Fruit fly (Drosophila melanogaster) whole organism, pupa: ENCODE results near the gene CG12983.

ENCODE experiments used
- CG10348 ChIP-seq: fragments of 200-800 bp; sonication (Bioruptor generic); IDR thresholded peaks from 2 replicates; pipeline ENCODE4 v1.3.6; 2022; ENCODE audit warnings: missing biosample characterization, missing genetic modification characterization
- CG12605 ChIP-seq: fragments of 200-800 bp; sonication (Bioruptor generic); IDR thresholded peaks from 2 replicates; pipeline ENCODE4 v1.3.6; 2022; ENCODE audit warnings: missing biosample characterization, missing genetic modification characterization
- CG32121 ChIP-seq: fragments of 200-800 bp; sonication (Bioruptor generic); IDR thresholded peaks from 2 replicates; pipeline ENCODE4 v1.3.6; 2022; ENCODE audit warnings: missing biosample characterization, missing genetic modification characterization
- CG4496 ChIP-seq: fragments of 200-800 bp; sonication (Bioruptor generic); IDR thresholded peaks from 3 replicates; pipeline ENCODE4 v1.3.6; 2022; ENCODE audit warnings: missing biosample characterization, missing genetic modification characterization
- CG8159 ChIP-seq: fragments of 200-800 bp; sonication (Bioruptor generic); optimal IDR thresholded peaks from 3 replicates; lab custom pipeline; 2018; ENCODE audit warnings: missing biosample characterization, mild to moderate bottlenecking, missing genetic modification characterization, moderate library complexity
- CG8301 ChIP-seq: fragments of 200-800 bp; sonication (Bioruptor generic); optimal IDR thresholded peaks from 2 replicates; lab custom pipeline; 2018; ENCODE audit warnings: missing biosample characterization, mild to moderate bottlenecking, missing genetic modification characterization
- CG9948 ChIP-seq: fragments of 200-800 bp; sonication (Bioruptor generic); optimal IDR thresholded peaks from 2 replicates; lab custom pipeline; 2018; ENCODE audit warnings: missing biosample characterization, mild to moderate bottlenecking, missing genetic modification characterization, moderate library complexity
- D1 ChIP-seq: fragments of 200-800 bp; sonication (Bioruptor generic); optimal IDR thresholded peaks from 2 replicates; lab custom pipeline; 2018; ENCODE audit warnings: missing biosample characterization, mild to moderate bottlenecking, missing genetic modification characterization, moderate library complexity
- EcR ChIP-seq: fragments of 200-800 bp; sonication (Bioruptor generic); optimal IDR thresholded peaks from 3 replicates; lab custom pipeline; 2019; ENCODE audit warnings: missing biosample characterization, missing genetic modification characterization, mild to moderate bottlenecking, moderate library complexity, missing genetic modification reagents
- Pif1B ChIP-seq: fragments of 200-800 bp; sonication (Bioruptor generic); optimal IDR thresholded peaks from 3 replicates; lab custom pipeline; 2016; ENCODE audit warnings: missing biosample characterization, missing genetic modification characterization
- Snoo ChIP-seq: fragments of 200-800 bp; sonication (Bioruptor generic); optimal IDR thresholded peaks from 3 replicates; lab custom pipeline; 2017; ENCODE audit warnings: missing biosample characterization, mild to moderate bottlenecking, missing genetic modification characterization, inconsistent platforms
- gl ChIP-seq: fragments of 200-800 bp; sonication (Bioruptor generic); optimal IDR thresholded peaks from 2 replicates; lab custom pipeline; 2018; ENCODE audit warnings: missing biosample characterization, mild to moderate bottlenecking, missing genetic modification characterization
- rn ChIP-seq: fragments of 200-800 bp; sonication (Bioruptor generic); IDR thresholded peaks from 2 replicates; pipeline ENCODE4 v1.3.6; 2022; ENCODE audit warnings: missing biosample characterization, missing genetic modification characterization

DNA sequence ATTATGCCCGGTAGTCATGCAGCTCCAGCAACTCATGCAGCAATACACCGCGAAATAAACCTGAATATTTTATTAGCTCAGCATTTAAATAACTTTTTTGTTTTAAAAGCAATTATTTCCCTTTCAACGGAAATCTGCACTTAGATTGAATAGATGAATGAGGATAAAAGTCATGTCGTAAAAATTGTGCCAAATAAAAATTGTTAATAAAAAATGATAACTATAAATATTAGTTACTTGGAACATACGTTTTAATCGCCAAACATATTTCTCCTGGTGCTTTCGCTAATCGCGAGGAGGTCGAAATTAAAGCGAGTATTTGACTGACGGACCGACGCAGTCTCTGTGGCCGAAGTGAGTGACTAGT lies 14.5 kb downstream of the CG12983 start:
- TF ChIP-seq Snoo (tag; lab: Kevin White, UChicago) (peak; percentile 21), CG9948 (tag; lab: Kevin White, UChicago) (peak; percentile 71), CG10348 (no peak), CG12605 (GFP tag; lab: Robert Waterston, UW) (no peak), CG4496 (GFP tag; lab: Robert Waterston, UW) (no peak), EcR (GFP tag; lab: Kevin White, UChicago) (no peak), D1 (tag; lab: Kevin White, UChicago) (peak; percentile 13), CG32121 (GFP tag; lab: Robert Waterston, UW) (peak; percentile 16; the same call in 1 of the 2 replicates), Pif1B (peak; percentile 27), CG8159 (peak; percentile 83), CG8301 (tag; lab: Kevin White, UChicago) (peak; percentile 62), rn (GFP tag; lab: Robert Waterston, UW) (no peak), gl (peak; percentile 40)
